Fruit fly (Drosophila melanogaster) whole organism, embryonic: ENCODE data around the gene CG43085.

Source experiments
- Ada2b ChIP-seq: fragments of 200-800 bp; sonication (Bioruptor generic); IDR thresholded peaks from 2 replicates; pipeline ENCODE4 v1.3.6; 2022; ENCODE audit warnings: missing biosample characterization, missing genetic modification characterization
- Antp ChIP-seq: fragments of 200-800 bp; sonication (Bioruptor generic); optimal IDR thresholded peaks from 3 replicates; lab custom pipeline; 2016; ENCODE audit warnings: missing biosample characterization, missing genetic modification characterization
- B-H2 ChIP-seq: fragments of 200-800 bp; sonication (Bioruptor generic); optimal IDR thresholded peaks from 2 replicates; lab custom pipeline; 2018; ENCODE audit warnings: missing biosample characterization, mild to moderate bottlenecking, missing genetic modification characterization
- BtbVII ChIP-seq: fragments of 200-800 bp; sonication (Bioruptor generic); optimal IDR thresholded peaks from 3 replicates; lab custom pipeline; 2017; ENCODE audit warnings: missing biosample characterization, mild to moderate bottlenecking, missing genetic modification characterization
- CG10147 ChIP-seq: fragments of 200-800 bp; sonication (Bioruptor generic); optimal IDR thresholded peaks from 2 replicates; lab custom pipeline; 2019; ENCODE audit warnings: missing biosample characterization, mild to moderate bottlenecking, missing genetic modification characterization, moderate library complexity
- CG14050 ChIP-seq: fragments of 200-800 bp; sonication (Bioruptor generic); IDR thresholded peaks from 3 replicates; pipeline ENCODE4 v1.3.6; 2022; ENCODE audit warnings: missing biosample characterization, missing genetic modification characterization
- CG14965 ChIP-seq: fragments of 200-800 bp; sonication (Bioruptor generic); optimal IDR thresholded peaks from 2 replicates; lab custom pipeline; 2016; ENCODE audit warnings: missing biosample characterization, missing genetic modification characterization, borderline replicate concordance
- CG1602 ChIP-seq: fragments of 200-800 bp; sonication (Bioruptor generic); optimal IDR thresholded peaks from 3 replicates; lab custom pipeline; 2016; ENCODE audit warnings: missing biosample characterization, missing genetic modification characterization
- CG16815 ChIP-seq: fragments of 200-800 bp; sonication (Bioruptor generic); optimal IDR thresholded peaks from 3 replicates; lab custom pipeline; 2017; ENCODE audit warnings: missing biosample characterization, mild to moderate bottlenecking, missing genetic modification characterization
- CG17612 ChIP-seq: fragments of 200-800 bp; sonication (Bioruptor generic); IDR thresholded peaks from 2 replicates; pipeline ENCODE4 v1.3.6; 2022; ENCODE audit warnings: missing biosample characterization, missing genetic modification characterization
- CG2875 ChIP-seq: fragments of 200-800 bp; sonication (Bioruptor generic); optimal IDR thresholded peaks from 2 replicates; lab custom pipeline; 2017; ENCODE audit warnings: missing biosample characterization, mild to moderate bottlenecking, missing genetic modification characterization, missing genetic modification reagents
- CG30431 ChIP-seq: fragments of 200-800 bp; sonication (Bioruptor generic); optimal IDR thresholded peaks from 2 replicates; lab custom pipeline; 2017; ENCODE audit warnings: missing biosample characterization, missing genetic modification characterization
- CG7271 ChIP-seq: fragments of 200-800 bp; sonication (Bioruptor generic); optimal IDR thresholded peaks from 2 replicates; lab custom pipeline; 2018; ENCODE audit warnings: missing biosample characterization, mild to moderate bottlenecking, missing genetic modification characterization, moderate library complexity
- CG7357 ChIP-seq: fragments of 200-800 bp; sonication (Bioruptor generic); IDR thresholded peaks from 3 replicates; pipeline ENCODE4 v1.3.6; 2022; ENCODE audit warnings: missing biosample characterization, missing genetic modification characterization
- CG7372 ChIP-seq: fragments of 200-800 bp; sonication (Bioruptor generic); IDR thresholded peaks from 2 replicates; pipeline ENCODE4 v1.3.6; 2022; ENCODE audit warnings: missing biosample characterization, missing genetic modification characterization
- CG7987 ChIP-seq: fragments of 200-800 bp; sonication (Bioruptor generic); optimal IDR thresholded peaks from 2 replicates; lab custom pipeline; 2018; ENCODE audit warnings: missing biosample characterization, mild to moderate bottlenecking, missing genetic modification characterization, moderate library complexity
- CrebB ChIP-seq: fragments of 200-800 bp; sonication (Bioruptor generic); optimal IDR thresholded peaks from 3 replicates; lab custom pipeline; 2018; ENCODE audit warnings: missing biosample characterization, mild to moderate bottlenecking, missing genetic modification characterization
- Dbx ChIP-seq: fragments of 200-800 bp; sonication (Bioruptor generic); IDR thresholded peaks from 3 replicates; pipeline ENCODE4 v1.3.6; 2022; ENCODE audit warnings: missing biosample characterization, missing genetic modification characterization
- Doc2 ChIP-seq: fragments of 200-800 bp; sonication (Bioruptor generic); IDR thresholded peaks from 2 replicates; pipeline ENCODE4 v1.3.6; 2022; ENCODE audit warnings: missing biosample characterization, missing genetic modification characterization
- Dref ChIP-seq: fragments of 200-800 bp; sonication (Bioruptor generic); IDR thresholded peaks from 2 replicates; pipeline ENCODE4 v1.3.6; 2022; ENCODE audit warnings: missing biosample characterization, missing genetic modification characterization
- E2f2 ChIP-seq: fragments of 200-800 bp; sonication (Bioruptor generic); IDR thresholded peaks from 2 replicates; pipeline ENCODE4 v1.3.6; 2022; ENCODE audit warnings: missing biosample characterization, missing genetic modification characterization
- Gug ChIP-seq: fragments of 200-800 bp; sonication (Bioruptor generic); IDR thresholded peaks from 4 replicates; pipeline ENCODE4 v1.3.6; 2022; ENCODE audit warnings: missing biosample characterization, missing genetic modification characterization
- Hr39 ChIP-seq: fragments of >200 bp; optimal IDR thresholded peaks from 2 replicates; lab custom pipeline; 2017
- NC2α ChIP-seq: fragments of 200-800 bp; sonication (Bioruptor generic); optimal IDR thresholded peaks from 2 replicates; lab custom pipeline; 2016; ENCODE audit warnings: missing biosample characterization, missing genetic modification characterization
- NFAT ChIP-seq: fragments of 200-800 bp; sonication (Bioruptor generic); IDR thresholded peaks from 2 replicates; pipeline ENCODE4 v1.3.6; 2022; ENCODE audit warnings: missing biosample characterization, missing genetic modification characterization
- Nf-YA ChIP-seq: fragments of 200-800 bp; sonication (Bioruptor generic); IDR thresholded peaks from 2 replicates; pipeline ENCODE4 v1.3.6; 2022; ENCODE audit warnings: missing biosample characterization, missing genetic modification characterization
- Usf ChIP-seq: fragments of 200-800 bp; sonication (Bioruptor generic); optimal IDR thresholded peaks from 2 replicates; lab custom pipeline; 2017; ENCODE audit warnings: missing genotype, missing biosample characterization, missing genetic modification characterization
- YL-1 ChIP-seq: fragments of 200-800 bp; sonication (Bioruptor generic); optimal IDR thresholded peaks from 3 replicates; lab custom pipeline; 2017; ENCODE audit warnings: missing biosample characterization, mild to moderate bottlenecking, missing genetic modification characterization
- bsh ChIP-seq, 2 experiments: fragments of 200-800 bp; sonication (Bioruptor generic); optimal IDR thresholded peaks; 2 replicates each; lab custom pipeline; 2017 to 2018; ENCODE audit warnings: mild to moderate bottlenecking in 2 of 2, missing biosample characterization in 2 of 2, missing genetic modification characterization in 2 of 2, moderate library complexity in 1 of 2
- cwo ChIP-seq: fragments of 200-800 bp; sonication (Bioruptor generic); optimal IDR thresholded peaks from 3 replicates; lab custom pipeline; 2017; ENCODE audit warnings: missing biosample characterization, missing genetic modification characterization, mild to moderate bottlenecking, moderate library complexity, missing genetic modification reagents
- dati ChIP-seq: fragments of 200-800 bp; sonication (Bioruptor generic); IDR thresholded peaks from 2 replicates; pipeline ENCODE4 v1.3.6; 2022; ENCODE audit warnings: missing biosample characterization, missing genetic modification characterization
- gcm2 ChIP-seq: fragments of 200-800 bp; sonication (Bioruptor generic); optimal IDR thresholded peaks from 2 replicates; lab custom pipeline; 2016; ENCODE audit warnings: missing biosample characterization, missing genetic modification characterization
- hkb ChIP-seq, 2 experiments: fragments of 200-800 bp in 1 of 2; fragments of >200 bp in 1 of 2; sonication (Bioruptor generic) in 1 of 2; IDR thresholded peaks in 1 of 2; optimal IDR thresholded peaks in 1 of 2; 2 replicates each; pipeline versions ENCODE4 v1.3.6 to Lab custom; 2017 to 2022; ENCODE audit warnings: missing biosample characterization in 1 of 2, missing genetic modification characterization in 1 of 2
- ind ChIP-seq: fragments of 200-800 bp; sonication (Bioruptor generic); optimal IDR thresholded peaks from 3 replicates; lab custom pipeline; 2016; ENCODE audit warnings: missing biosample characterization, missing genetic modification characterization
- jumu ChIP-seq: fragments of 200-800 bp; sonication (Bioruptor generic); optimal IDR thresholded peaks from 3 replicates; lab custom pipeline; 2016; ENCODE audit warnings: missing biosample characterization, missing genetic modification characterization
- lov ChIP-seq, 2 experiments: fragments of 200-800 bp in 1 of 2; fragments of >200 bp in 1 of 2; sonication (Bioruptor generic) in 1 of 2; IDR thresholded peaks in 1 of 2; optimal IDR thresholded peaks in 1 of 2; 2 replicates in 1 of 2; 3 replicates in 1 of 2; pipeline versions ENCODE4 v1.3.6 to Lab custom; 2017 to 2022; ENCODE audit warnings: missing biosample characterization in 1 of 2, missing genetic modification characterization in 1 of 2
- onecut ChIP-seq: fragments of 200-800 bp; sonication (Bioruptor generic); IDR thresholded peaks from 2 replicates; pipeline ENCODE4 v1.3.6; 2022; ENCODE audit warnings: missing biosample characterization, missing genetic modification characterization
- p53 ChIP-seq: fragments of 200-800 bp; sonication (Bioruptor generic); optimal IDR thresholded peaks from 2 replicates; lab custom pipeline; 2016; ENCODE audit warnings: missing biosample characterization, missing genetic modification characterization
- repo ChIP-seq: fragments of 200-800 bp; sonication (Bioruptor generic); optimal IDR thresholded peaks from 2 replicates; lab custom pipeline; 2016; ENCODE audit warnings: missing biosample characterization, missing genetic modification characterization
- row ChIP-seq: fragments of 200-800 bp; sonication (Bioruptor generic); IDR thresholded peaks from 3 replicates; pipeline ENCODE4 v1.3.6; 2022; ENCODE audit warnings: missing biosample characterization, missing genetic modification characterization
- schlank ChIP-seq: fragments of 200-800 bp; sonication (Bioruptor generic); optimal IDR thresholded peaks from 2 replicates; lab custom pipeline; 2018; ENCODE audit warnings: missing biosample characterization, mild to moderate bottlenecking, missing genetic modification characterization
- shn ChIP-seq: fragments of 200-800 bp; sonication (Bioruptor generic); optimal IDR thresholded peaks from 3 replicates; lab custom pipeline; 2016; ENCODE audit warnings: missing biosample characterization, missing genetic modification characterization
- sob ChIP-seq: fragments of 200-800 bp; sonication (Bioruptor generic); IDR thresholded peaks from 2 replicates; pipeline ENCODE4 v1.3.6; 2022; ENCODE audit warnings: missing biosample characterization, missing genetic modification characterization
- stwl ChIP-seq: fragments of 200-800 bp; sonication (Bioruptor generic); optimal IDR thresholded peaks from 3 replicates; lab custom pipeline; 2018; ENCODE audit warnings: missing biosample characterization, mild to moderate bottlenecking, missing genetic modification characterization, moderate library complexity
- tgo ChIP-seq: fragments of 200-800 bp; sonication (Bioruptor generic); IDR thresholded peaks from 3 replicates; pipeline ENCODE4 v1.3.6; 2022; ENCODE audit warnings: missing biosample characterization, missing genetic modification characterization
- zen2 ChIP-seq: fragments of 200-800 bp; sonication (Bioruptor generic); IDR thresholded peaks from 3 replicates; pipeline ENCODE4 v1.3.6; 2022; ENCODE audit warnings: missing biosample characterization, missing genetic modification characterization; ENCODE audit not compliant: partially characterized antibody
- zf30C ChIP-seq: fragments of 200-800 bp; sonication (Bioruptor generic); optimal IDR thresholded peaks from 3 replicates; lab custom pipeline; 2018; ENCODE audit warnings: missing biosample characterization, mild to moderate bottlenecking, missing genetic modification characterization
- zfh2 ChIP-seq: fragments of 200-800 bp; sonication (Bioruptor generic); optimal IDR thresholded peaks from 2 replicates; lab custom pipeline; 2016; ENCODE audit warnings: missing biosample characterization, missing genetic modification characterization

The CG43085 gene

DNA sequence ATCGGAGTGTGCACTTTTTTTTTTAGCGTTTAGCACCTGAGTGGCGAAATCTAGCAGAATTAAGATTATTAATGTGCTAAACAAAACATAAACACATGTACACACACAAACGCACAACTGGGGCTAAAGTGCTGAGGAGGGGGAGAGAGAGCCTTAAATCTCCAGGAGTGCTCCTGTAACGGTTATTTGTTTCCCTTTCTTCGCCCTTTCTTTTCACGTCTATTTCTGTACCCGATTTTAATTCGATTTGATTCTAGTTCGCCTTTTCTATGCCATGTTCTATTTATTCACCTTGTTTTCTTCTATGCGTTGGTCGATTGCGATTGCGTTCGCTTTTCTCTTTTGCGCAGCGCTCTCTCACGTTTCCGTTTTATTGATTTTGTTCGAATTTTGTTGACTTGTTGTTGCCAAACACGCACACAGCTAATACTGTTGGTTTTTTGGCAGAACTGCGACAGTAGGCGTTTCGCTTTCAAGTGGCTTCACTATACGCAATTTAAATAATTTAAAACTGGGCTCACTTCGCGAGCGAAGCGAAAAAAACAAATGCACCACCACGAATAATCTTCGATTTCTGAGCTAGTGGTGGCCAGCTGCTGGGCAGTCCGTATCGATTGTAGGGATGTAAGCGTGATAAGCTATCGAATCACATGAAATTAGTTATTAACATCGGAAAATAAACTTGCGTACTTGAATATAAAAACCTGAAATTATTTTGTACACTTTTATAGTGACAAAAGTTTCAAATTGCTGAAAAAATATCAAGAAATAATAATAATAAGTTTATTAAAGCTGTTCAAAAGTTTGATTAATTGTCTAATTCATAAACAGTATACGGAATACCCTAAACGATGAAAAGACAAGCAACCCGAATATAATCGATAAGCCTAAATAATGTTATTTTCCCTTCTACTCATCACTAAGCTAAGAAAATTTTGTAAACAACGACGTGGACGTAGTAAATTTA lies 7.4 kb upstream of the CG43085 start, which contains the start of the genes Krn, Ndfip and CG7484 (continued):
- TF ChIP-seq CrebB (tag; lab: Kevin White, UChicago) (peak; percentile 68), jumu (GFP tag; lab: Kevin White, UChicago) (peak; percentile 75), NFAT (GFP tag; lab: Robert Waterston, UW) (peak; percentile 84), stwl (tag; lab: Kevin White, UChicago) (peak; percentile 67), Dref (GFP tag; lab: Robert Waterston, UW) (peak; percentile 75), hkb (optimal IDR thresholded peaks at IDR 0.05; lab: Kevin White, UChicago) (no peak), hkb (GFP tag; IDR thresholded peaks at IDR 0.05; lab: Robert Waterston, UW) (peak; percentile 71), Hr39 (lab: Kevin White, UChicago) (no peak), zfh2 (GFP tag; lab: Kevin White, UChicago) (peak; percentile 89), cwo (peak; percentile 64), shn (peak; percentile 72), B-H2 (GFP tag; lab: Kevin White, UChicago) (peak; percentile 90), dati (GFP tag; lab: Robert Waterston, UW) (0 out of 2 replicates have a peak, but pooled peaks have one; percentile 3), CG17612 (GFP tag; lab: Robert Waterston, UW) (0 out of 2 replicates have a peak, but pooled peaks have one; percentile 62), BtbVII (GFP tag; lab: Kevin White, UChicago) (peak; percentile 36), CG30431 (GFP tag; lab: Kevin White, UChicago) (peak; percentile 69), repo (GFP tag; lab: Kevin White, UChicago) (peak; percentile 63), CG16815 (GFP tag; lab: Kevin White, UChicago) (peak; percentile 84), YL-1 (GFP tag; lab: Kevin White, UChicago) (peak; percentile 55), Doc2 (GFP tag; lab: Robert Waterston, UW) (no peak), Usf (GFP tag; lab: Kevin White, UChicago) (peak; percentile 83), Ada2b (GFP tag; lab: Robert Waterston, UW) (peak; percentile 85), NC2α (GFP tag; lab: Kevin White, UChicago) (peak; percentile 47), gcm2 (peak; percentile 48), ind (GFP tag; lab: Kevin White, UChicago) (peak; percentile 90), schlank (tag; lab: Kevin White, UChicago) (peak; percentile 39), lov (optimal IDR thresholded peaks at IDR 0.05; lab: Kevin White, UChicago) (no peak), lov (GFP tag; IDR thresholded peaks at IDR 0.05; lab: Robert Waterston, UW) (no peak), row (GFP tag; lab: Robert Waterston, UW) (peak; percentile 98), CG7271 (peak; percentile 76), CG7372 (peak; percentile 87), CG7357 (peak; percentile 67; the same call in 2 of the 3 replicates), CG2875 (GFP tag; lab: Kevin White, UChicago) (peak; percentile 9), onecut (GFP tag; lab: Robert Waterston, UW) (peak; percentile 95), zen2 (no peak; the same call in 2 of the 3 replicates), bsh (GFP tag; optimal IDR thresholded peaks at IDR 0.05; lab: Kevin White, UChicago) (peak in 1 of 2 experiments; percentile 84), zf30C (GFP tag; lab: Kevin White, UChicago) (no peak), CG1602 (peak; percentile 88), CG14050 (GFP tag; lab: Robert Waterston, UW) (peak; percentile 64; the same call in 2 of the 3 replicates), Dbx (GFP tag; lab: Robert Waterston, UW) (peak; percentile 94), sob (GFP tag; lab: Robert Waterston, UW) (peak; percentile 91), E2f2 (GFP tag; lab: Robert Waterston, UW) (peak; percentile 62), p53 (GFP tag; lab: Kevin White, UChicago) (peak; percentile 65), CG7987 (GFP tag; lab: Kevin White, UChicago) (peak; percentile 27), Antp (GFP tag; lab: Kevin White, UChicago) (peak; percentile 77), CG14965 (GFP tag; lab: Kevin White, UChicago) (no peak), Nf-YA (GFP tag; lab: Robert Waterston, UW) (no peak), Gug (peak; percentile 78), CG10147 (GFP tag; lab: Kevin White, UChicago) (peak; percentile 87), tgo (GFP tag; lab: Robert Waterston, UW) (peak; percentile 85)
